Fruit fly (Drosophila melanogaster) whole organism, wandering third instar larva: Measurements from ENCODE around the gene EMC4.

Source experiments
- Abd-B ChIP-seq: fragments of >200 bp; optimal IDR thresholded peaks from 2 replicates; lab custom pipeline; 2017; ENCODE audit warnings: missing biosample characterization, missing genetic modification characterization
- CG32264 ChIP-seq: fragments of 200-800 bp; sonication (Bioruptor generic); optimal IDR thresholded peaks from 2 replicates; lab custom pipeline; 2016; ENCODE audit warnings: missing biosample characterization, missing genetic modification characterization
- CG9705 ChIP-seq: fragments of 200-800 bp; sonication (Bioruptor generic); optimal IDR thresholded peaks from 2 replicates; lab custom pipeline; 2018; ENCODE audit warnings: missing biosample characterization, mild to moderate bottlenecking, missing genetic modification characterization
- CrebA ChIP-seq: fragments of 200-800 bp; sonication (Bioruptor generic); optimal IDR thresholded peaks from 2 replicates; lab custom pipeline; 2016; ENCODE audit warnings: missing biosample characterization, mild to moderate bottlenecking, missing genetic modification characterization, borderline replicate concordance
- Dfd ChIP-seq: fragments of >200 bp; optimal IDR thresholded peaks from 2 replicates; lab custom pipeline; 2017; ENCODE audit warnings: missing biosample characterization, missing genetic modification characterization
- Dif ChIP-seq: fragments of 200-275, 200-300 bp; sonication (Bioruptor generic); optimal IDR thresholded peaks from 2 replicates; lab custom pipeline; 2018; ENCODE audit warnings: missing biosample characterization, missing genetic modification characterization; ENCODE audit not compliant: partially characterized antibody
- GATAd ChIP-seq: sonication (Bioruptor generic); optimal IDR thresholded peaks from 2 replicates; lab custom pipeline; 2016; ENCODE audit warnings: missing biosample characterization, missing genetic modification characterization
- HLH106 ChIP-seq: fragments of 200-800 bp; optimal IDR thresholded peaks from 3 replicates; lab custom pipeline; 2019; ENCODE audit warnings: missing biosample characterization, mild to moderate bottlenecking, missing genetic modification characterization, moderate library complexity
- Hr78 ChIP-seq: fragments of >200 bp; optimal IDR thresholded peaks from 2 replicates; lab custom pipeline; 2017; ENCODE audit warnings: missing biosample characterization, missing genetic modification characterization
- Hr83 ChIP-seq: fragments of 200-300 bp; sonication (Bioruptor generic); optimal IDR thresholded peaks from 2 replicates; lab custom pipeline; 2016; ENCODE audit warnings: missing biosample characterization, mild to moderate bottlenecking, missing genetic modification characterization, moderate library complexity; ENCODE audit not compliant: poor library complexity, severe bottlenecking
- Jra ChIP-seq: sonication (Bioruptor generic); optimal IDR thresholded peaks from 2 replicates; lab custom pipeline; 2016; ENCODE audit warnings: missing biosample characterization, missing genetic modification characterization
- Mio ChIP-seq: sonication (Bioruptor generic); optimal IDR thresholded peaks from 2 replicates; lab custom pipeline; 2016; ENCODE audit warnings: missing biosample characterization, missing genetic modification characterization
- Myc ChIP-seq: fragments of >200 bp; optimal IDR thresholded peaks from 2 replicates; lab custom pipeline; 2017
- N ChIP-seq: fragments of >200 bp; optimal IDR thresholded peaks from 2 replicates; lab custom pipeline; 2018; ENCODE audit warnings: missing biosample characterization, missing external identifiers, missing genetic modification characterization
- OdsH ChIP-seq: fragments of 200-800 bp; sonication (Bioruptor generic); optimal IDR thresholded peaks from 2 replicates; lab custom pipeline; 2016; ENCODE audit warnings: missing biosample characterization, mild to moderate bottlenecking, missing genetic modification characterization
- Rel ChIP-seq, 2 experiments: fragments of 200-800 bp; sonication (Bioruptor generic) in 1 of 2; optimal IDR thresholded peaks; 2 replicates in 1 of 2; 3 replicates in 1 of 2; lab custom pipeline; 2016 to 2019; ENCODE audit warnings: mild to moderate bottlenecking in 2 of 2, missing biosample characterization in 2 of 2, missing genetic modification characterization in 2 of 2, moderate library complexity in 1 of 2
- Sp1 ChIP-seq: fragments of 200-800 bp; sonication (Bioruptor generic); optimal IDR thresholded peaks from 3 replicates; lab custom pipeline; 2019; ENCODE audit warnings: missing biosample characterization, mild to moderate bottlenecking, missing genetic modification characterization, moderate library complexity
- Vsx2 ChIP-seq: fragments of 200-300, 225-300 bp; sonication (Bioruptor generic); optimal IDR thresholded peaks from 2 replicates; lab custom pipeline; 2018; ENCODE audit warnings: missing biosample characterization, missing genetic modification characterization; ENCODE audit not compliant: partially characterized antibody
- br ChIP-seq: fragments of 200-800 bp; sonication (Bioruptor generic); optimal IDR thresholded peaks from 2 replicates; lab custom pipeline; 2016; ENCODE audit warnings: missing biosample characterization, missing genetic modification characterization
- brk ChIP-seq: fragments of 200-800 bp; sonication (Bioruptor generic); optimal IDR thresholded peaks from 2 replicates; lab custom pipeline; 2016; ENCODE audit warnings: missing biosample characterization, mild to moderate bottlenecking, missing genetic modification characterization
- dl ChIP-seq, 2 experiments: fragments of 175-275, 200-275 bp in 1 of 2; fragments of 200-275 bp in 1 of 2; sonication (Bioruptor generic); optimal IDR thresholded peaks; lab custom pipeline; 2018; ENCODE audit warnings: mild to moderate bottlenecking in 2 of 2, missing biosample characterization in 2 of 2, missing genetic modification characterization in 2 of 2, moderate library complexity in 2 of 2; ENCODE audit not compliant: partially characterized antibody in 2 of 2, insufficient read depth in 1 of 2
- dmrt93B ChIP-seq: fragments of 200-800 bp; sonication (Bioruptor generic); optimal IDR thresholded peaks from 2 replicates; lab custom pipeline; 2018; ENCODE audit warnings: missing biosample characterization, mild to moderate bottlenecking, missing genetic modification characterization
- dsf ChIP-seq: sonication (Bioruptor generic); optimal IDR thresholded peaks from 2 replicates; lab custom pipeline; 2016; ENCODE audit warnings: missing biosample characterization, missing genetic modification characterization, borderline replicate concordance
- ey ChIP-seq: fragments of 200-800 bp; sonication (Bioruptor generic); optimal IDR thresholded peaks from 2 replicates; lab custom pipeline; 2016; ENCODE audit warnings: missing biosample characterization, missing genetic modification characterization
- foxo ChIP-seq, 2 experiments: fragments of 200-800 bp; sonication (Bioruptor generic); optimal IDR thresholded peaks; 2 replicates in 1 of 2; 3 replicates in 1 of 2; lab custom pipeline; 2016 to 2017; ENCODE audit warnings: missing biosample characterization in 2 of 2, missing genetic modification characterization in 2 of 2
- h ChIP-seq: fragments of 200-800 bp; sonication (Bioruptor generic); optimal IDR thresholded peaks from 3 replicates; lab custom pipeline; 2016; ENCODE audit warnings: missing biosample characterization, mild to moderate bottlenecking, missing genetic modification characterization
- jim ChIP-seq: fragments of 175-275, 200-325 bp; sonication (Bioruptor generic); optimal IDR thresholded peaks from 2 replicates; lab custom pipeline; 2016; ENCODE audit warnings: missing biosample characterization, mild to moderate bottlenecking, missing genetic modification characterization
- lola ChIP-seq: fragments of >200 bp; optimal IDR thresholded peaks from 2 replicates; lab custom pipeline; 2017; ENCODE audit warnings: missing biosample characterization, missing genetic modification characterization
- pan ChIP-seq: fragments of >200 bp; optimal IDR thresholded peaks from 2 replicates; lab custom pipeline; 2017
- psq ChIP-seq: fragments of 200-800 bp; sonication (Bioruptor generic); optimal IDR thresholded peaks from 3 replicates; lab custom pipeline; 2017; ENCODE audit warnings: missing biosample characterization, mild to moderate bottlenecking, missing genetic modification characterization, moderate library complexity
- rgr ChIP-seq: fragments of 200-800 bp; sonication (Bioruptor generic); optimal IDR thresholded peaks from 3 replicates; lab custom pipeline; 2016; ENCODE audit warnings: missing biosample characterization, mild to moderate bottlenecking, missing genetic modification characterization
- sage ChIP-seq: fragments of 200-800 bp; sonication (Bioruptor generic); optimal IDR thresholded peaks from 2 replicates; lab custom pipeline; 2016; ENCODE audit warnings: missing biosample characterization, mild to moderate bottlenecking, missing genetic modification characterization
- sv ChIP-seq: fragments of 200-800 bp; sonication (Bioruptor generic); optimal IDR thresholded peaks from 3 replicates; lab custom pipeline; 2016; ENCODE audit warnings: missing biosample characterization, missing genetic modification characterization
- tai ChIP-seq: sonication (Bioruptor generic); optimal IDR thresholded peaks from 2 replicates; lab custom pipeline; 2016; ENCODE audit warnings: missing biosample characterization, missing genetic modification characterization
- usp ChIP-seq: fragments of >200 bp; optimal IDR thresholded peaks from 2 replicates; lab custom pipeline; 2017; ENCODE audit warnings: missing biosample characterization, missing genetic modification characterization
- woc ChIP-seq: sonication (Bioruptor generic); optimal IDR thresholded peaks from 2 replicates; lab custom pipeline; 2016; ENCODE audit warnings: missing biosample characterization, mild to moderate bottlenecking, missing genetic modification characterization

Gene EMC4

dm6 chr3L:22837651-22838614 lies 30.1 kb downstream of the EMC4 start:
- TF ChIP-seq dl (GFP tag; optimal IDR thresholded peaks at IDR 0.05; lab: Kevin White, UChicago; ENCODE audit: insufficient read depth in 1 of 2, partially characterized antibody in 2 of 2) (peak in 1 of 2 experiments; percentile 60), Jra (GFP tag; lab: Kevin White, UChicago) (no peak), usp (GFP tag; lab: Kevin White, UChicago) (no peak), HLH106 (tag; lab: Kevin White, UChicago) (no peak), psq (GFP tag; lab: Kevin White, UChicago) (peak; percentile 23), dsf (no peak), tai (GFP tag; lab: Kevin White, UChicago) (no peak), jim (GFP tag; lab: Kevin White, UChicago) (peak; percentile 91), OdsH (GFP tag; lab: Kevin White, UChicago) (peak; percentile 16), Hr78 (GFP tag; lab: Kevin White, UChicago) (no peak), Dif (GFP tag; lab: Kevin White, UChicago) (peak; percentile 39), Rel (GFP tag; optimal IDR thresholded peaks at IDR 0.05; lab: Kevin White, UChicago) (no peak), Rel (tag; optimal IDR thresholded peaks at IDR 0.05; lab: Kevin White, UChicago) (peak; percentile 30), GATAd (no peak), h (GFP tag; lab: Kevin White, UChicago) (peak; percentile 14), CrebA (peak; percentile 79), Hr83 (no peak), CG9705 (no peak)

- TF ChIP-seq foxo (GFP tag; optimal IDR thresholded peaks at IDR 0.05; lab: Kevin White, UChicago) (no peak), Myc (lab: Kevin White, UChicago) (no peak), dl (GFP tag; optimal IDR thresholded peaks at IDR 0.05; lab: Kevin White, UChicago; ENCODE audit: insufficient read depth in 1 of 2, partially characterized antibody in 2 of 2) (no peak), Rel (GFP tag; optimal IDR thresholded peaks at IDR 0.05; lab: Kevin White, UChicago) (no peak), Rel (tag; optimal IDR thresholded peaks at IDR 0.05; lab: Kevin White, UChicago) (no peak), GATAd (no peak), br (GFP tag; lab: Kevin White, UChicago) (no peak), sv (no peak), rgr (GFP tag; lab: Kevin White, UChicago) (no peak), N (GFP tag; lab: Kevin White, UChicago) (no peak), pan (lab: Kevin White, UChicago) (no peak), Sp1 (GFP tag; lab: Kevin White, UChicago) (no peak), ey (GFP tag; lab: Kevin White, UChicago) (no peak), lola (GFP tag; lab: Kevin White, UChicago) (no peak)
Observed at dm6 chr3L:22836768-22837167, 31.3 kb downstream of the EMC4 start, which contains the start of the genes CG11226 and CG45428. TSS of gene CG11226 (plus strand) at chr3L:22837068. TSS of gene CG45428 (minus strand) at chr3L:22837070.

- TF ChIP-seq Abd-B (GFP tag; lab: Kevin White, UChicago): no peak
- no peak for TF ChIP-seq GATAd
- no peak for TF ChIP-seq lola (GFP tag; lab: Kevin White, UChicago)
- TF ChIP-seq dmrt93B: no peak
- peak; percentile 10 for TF ChIP-seq brk (GFP tag; lab: Kevin White, UChicago)
- no peak for TF ChIP-seq usp (GFP tag; lab: Kevin White, UChicago)
- peak; percentile 48 for TF ChIP-seq br (GFP tag; lab: Kevin White, UChicago)
- TF ChIP-seq dl (GFP tag; optimal IDR thresholded peaks at IDR 0.05; lab: Kevin White, UChicago; ENCODE audit: insufficient read depth in 1 of 2, partially characterized antibody in 2 of 2): peak; percentile 63 to 97
- TF ChIP-seq woc (GFP tag; lab: Kevin White, UChicago): peak; percentile 5
- peak; percentile 34 for TF ChIP-seq HLH106 (tag; lab: Kevin White, UChicago)
- no peak for TF ChIP-seq Hr78 (GFP tag; lab: Kevin White, UChicago)
- TF ChIP-seq Dfd (GFP tag; lab: Kevin White, UChicago): peak; percentile 98
- peak; percentile 97 for TF ChIP-seq jim (GFP tag; lab: Kevin White, UChicago)
- TF ChIP-seq dsf: no peak
- peak; percentile 52 for TF ChIP-seq N (GFP tag; lab: Kevin White, UChicago)
- peak; percentile 63 for TF ChIP-seq rgr (GFP tag; lab: Kevin White, UChicago)
- TF ChIP-seq Hr83: peak; percentile 93
- TF ChIP-seq OdsH (GFP tag; lab: Kevin White, UChicago): peak; percentile 58
- no peak for TF ChIP-seq Mio (GFP tag; lab: Kevin White, UChicago)
- peak; percentile 95 for TF ChIP-seq Dif (GFP tag; lab: Kevin White, UChicago)
- no peak for TF ChIP-seq sv
- TF ChIP-seq Sp1 (GFP tag; lab: Kevin White, UChicago): peak; percentile 68
- TF ChIP-seq Myc (lab: Kevin White, UChicago): no peak
- TF ChIP-seq Vsx2 (GFP tag; lab: Kevin White, UChicago): peak; percentile 71
- peak; percentile 4 for TF ChIP-seq ey (GFP tag; lab: Kevin White, UChicago)
- no peak for TF ChIP-seq CG9705
- TF ChIP-seq pan (lab: Kevin White, UChicago): no peak
- TF ChIP-seq sage (GFP tag; lab: Kevin White, UChicago): peak; percentile 40
- peak; percentile 87 for TF ChIP-seq h (GFP tag; lab: Kevin White, UChicago)
- TF ChIP-seq Jra (GFP tag; lab: Kevin White, UChicago): peak; percentile 62
- no peak for TF ChIP-seq CG32264 (GFP tag; lab: Kevin White, UChicago)
- TF ChIP-seq CrebA: peak; percentile 71
- peak; percentile 68 for TF ChIP-seq Rel (GFP tag; optimal IDR thresholded peaks at IDR 0.05; lab: Kevin White, UChicago)
- TF ChIP-seq Rel (tag; optimal IDR thresholded peaks at IDR 0.05; lab: Kevin White, UChicago): peak; percentile 56
- peak in 1 of 2 experiments; percentile 59 for TF ChIP-seq foxo (GFP tag; optimal IDR thresholded peaks at IDR 0.05; lab: Kevin White, UChicago)
Observed at dm6 chr3L:22835144-22835964, 32.7 kb downstream of the EMC4 start, which contains the start of gene jim. TSS of gene jim (minus strand) at chr3L:22835194.
